Fruit fly (Drosophila melanogaster) whole organism, adult: Measurements from ENCODE around the gene CG6356.

Source experiments
- CG14711 ChIP-seq: fragments of 200-800 bp; sonication (Bioruptor generic); optimal IDR thresholded peaks from 2 replicates; lab custom pipeline; 2018; ENCODE audit warnings: missing biosample characterization, mild to moderate bottlenecking, missing genetic modification characterization, moderate library complexity
- CG33017 ChIP-seq: fragments of 200-800 bp; sonication (Bioruptor generic); optimal IDR thresholded peaks from 2 replicates; lab custom pipeline; 2018; ENCODE audit warnings: missing biosample characterization, mild to moderate bottlenecking, missing genetic modification characterization, moderate library complexity
- CG7101 ChIP-seq: fragments of 200-800 bp; sonication (Bioruptor generic); optimal IDR thresholded peaks from 2 replicates; lab custom pipeline; 2018; ENCODE audit warnings: missing biosample characterization, mild to moderate bottlenecking, missing genetic modification characterization, moderate library complexity
- Clk ChIP-seq: fragments of 200-800 bp; sonication (Bioruptor generic); optimal IDR thresholded peaks from 2 replicates; lab custom pipeline; 2017; ENCODE audit warnings: missing biosample characterization, missing genetic modification characterization
- Hr96 ChIP-seq: fragments of 200-800 bp; sonication (Bioruptor generic); optimal IDR thresholded peaks from 2 replicates; lab custom pipeline; 2016; ENCODE audit warnings: missing biosample characterization, missing genetic modification characterization
- cic ChIP-seq: fragments of 200-800 bp; sonication (Bioruptor generic); optimal IDR thresholded peaks from 2 replicates; lab custom pipeline; 2017; ENCODE audit warnings: missing biosample characterization, mild to moderate bottlenecking, missing genetic modification characterization, moderate library complexity
- cnc ChIP-seq, 2 experiments: fragments of >200 bp; optimal IDR thresholded peaks; 2 replicates each; lab custom pipeline; 2017
- pad ChIP-seq: fragments of 200-800 bp; sonication (Bioruptor generic); optimal IDR thresholded peaks from 3 replicates; lab custom pipeline; 2017; ENCODE audit warnings: missing biosample characterization, missing genetic modification characterization, mild to moderate bottlenecking, moderate library complexity, missing genetic modification reagents

DNA sequence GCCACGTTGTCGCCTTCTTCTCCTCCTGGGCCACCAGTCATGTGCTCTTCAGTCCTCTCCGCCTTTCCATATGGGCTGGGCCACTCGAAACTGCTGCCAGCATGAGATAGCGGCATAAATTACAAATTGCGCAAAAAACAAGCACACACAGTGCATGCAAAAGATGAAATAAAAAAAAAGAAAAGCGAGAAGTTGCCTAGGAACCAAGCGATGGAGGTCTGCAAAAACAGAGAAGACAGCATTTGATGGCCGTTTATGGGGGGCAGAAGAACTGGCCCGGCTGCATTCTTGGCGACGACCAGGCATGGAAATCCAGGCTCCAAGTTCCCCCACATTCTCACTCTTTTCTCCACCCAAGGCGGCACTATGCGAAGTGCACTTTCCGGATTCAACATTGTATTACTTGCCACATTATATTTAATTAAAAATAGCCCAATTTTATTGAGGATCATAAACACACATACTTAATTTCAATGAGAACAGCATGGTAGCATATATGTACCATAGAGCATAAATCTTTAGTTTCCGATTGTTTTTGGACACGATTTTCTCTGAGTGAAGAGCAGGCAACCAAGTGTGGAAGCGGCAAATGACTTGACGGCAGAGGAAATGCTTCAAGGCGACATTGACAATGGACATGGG, 22.3 kb upstream of the CG6356 start:
- TF ChIP-seq cic (GFP tag; lab: Kevin White, UChicago): no peak
- TF ChIP-seq CG33017 (tag; lab: Kevin White, UChicago): no peak
- no peak for TF ChIP-seq CG7101 (tag; lab: Kevin White, UChicago)
- no peak for TF ChIP-seq cnc (optimal IDR thresholded peaks at IDR 0.05; lab: Kevin White, UChicago)
- TF ChIP-seq pad (GFP tag; lab: Kevin White, UChicago): no peak
- TF ChIP-seq CG14711 (tag; lab: Kevin White, UChicago): no peak
- no peak for TF ChIP-seq Hr96 (GFP tag; lab: Kevin White, UChicago)
- TF ChIP-seq Clk (GFP tag; lab: Kevin White, UChicago): no peak
